Worm (Caenorhabditis elegans) whole organism, L2 larva: ENCODE data around the gene ZK1128.7.

Experiments used
- C34F6.9 ChIP-seq: fragments of 150-350 bp; optimal IDR thresholded peaks from 2 replicates; lab custom pipeline; 2014; ENCODE audit warnings: missing biosample characterization, missing genetic modification characterization
- F13H6.1 ChIP-seq: sonication (generic microtip); optimal IDR thresholded peaks from 2 replicates; lab custom pipeline; 2016; ENCODE audit warnings: missing genetic modification characterization, missing compliant biosample characterization
- R02D3.7 ChIP-seq: fragments of 150-350 bp; optimal IDR thresholded peaks from 2 replicates; lab custom pipeline; 2014; ENCODE audit warnings: missing biosample characterization, missing genetic modification characterization
- Y55F3AM.14 ChIP-seq: fragments of 200-800 bp; sonication (Bioruptor generic); optimal IDR thresholded peaks from 2 replicates; lab custom pipeline; 2018; ENCODE audit warnings: mild to moderate bottlenecking, missing genetic modification characterization, missing compliant biosample characterization
- alr-1 ChIP-seq: fragments of 150-350 bp; optimal IDR thresholded peaks from 2 replicates; lab custom pipeline; 2014; ENCODE audit warnings: missing biosample characterization, missing genetic modification characterization
- aly-2 ChIP-seq: fragments of 150-350 bp; optimal IDR thresholded peaks from 2 replicates; lab custom pipeline; 2014; ENCODE audit warnings: missing biosample characterization, missing genetic modification characterization
- ama-1 ChIP-seq: fragments of 150-350 bp; optimal IDR thresholded peaks from 2 replicates; lab custom pipeline; 2018; ENCODE audit warnings: inconsistent platforms
- blmp-1 ChIP-seq: sonication (generic microtip); optimal IDR thresholded peaks from 2 replicates; lab custom pipeline; 2017; ENCODE audit warnings: missing genetic modification characterization, mild to moderate bottlenecking, missing compliant biosample characterization, antibody characterized with exemption, moderate library complexity; ENCODE audit not compliant: insufficient read depth
- ceh-16 ChIP-seq: fragments of 150-350 bp; optimal IDR thresholded peaks from 2 replicates; lab custom pipeline; 2014; ENCODE audit warnings: missing biosample characterization, missing genetic modification characterization
- ceh-82 ChIP-seq: fragments of 150-350 bp; optimal IDR thresholded peaks from 2 replicates; lab custom pipeline; 2014; ENCODE audit warnings: missing biosample characterization, missing genetic modification characterization
- crh-2 ChIP-seq: sonication (generic microtip); optimal IDR thresholded peaks from 2 replicates; lab custom pipeline; 2017; ENCODE audit warnings: missing biosample characterization, missing genetic modification characterization
- dmd-4 ChIP-seq: sonication (generic microtip); optimal IDR thresholded peaks from 2 replicates; lab custom pipeline; 2017; ENCODE audit warnings: missing biosample characterization, missing genetic modification characterization
- egl-27 ChIP-seq: sonication (generic microtip); optimal IDR thresholded peaks from 3 replicates; lab custom pipeline; 2017; ENCODE audit warnings: missing biosample characterization, missing genetic modification reagents, missing genetic modification characterization
- elt-1 ChIP-seq: fragments of 150-350 bp; optimal IDR thresholded peaks from 2 replicates; lab custom pipeline; 2014; ENCODE audit warnings: missing biosample characterization, missing genetic modification characterization
- elt-3 ChIP-seq: sonication (generic microtip); optimal IDR thresholded peaks from 2 replicates; lab custom pipeline; 2017; ENCODE audit warnings: missing biosample characterization, missing genetic modification characterization
- fos-1 ChIP-seq: fragments of 150-350 bp; optimal IDR thresholded peaks from 2 replicates; lab custom pipeline; 2014; ENCODE audit warnings: missing biosample characterization, missing genetic modification characterization
- gmeb-1 ChIP-seq: fragments of 150-350 bp; optimal IDR thresholded peaks from 2 replicates; lab custom pipeline; 2014; ENCODE audit warnings: missing biosample characterization, missing genetic modification characterization
- lin-11 ChIP-seq: fragments of 150-350 bp; sonication (generic microtip); optimal IDR thresholded peaks from 2 replicates; lab custom pipeline; 2014; ENCODE audit warnings: missing biosample characterization, missing genetic modification characterization, inconsistent platforms, mixed read lengths
- lin-13 ChIP-seq: fragments of 150-350 bp; optimal IDR thresholded peaks from 2 replicates; lab custom pipeline; 2014; ENCODE audit warnings: missing biosample characterization, missing genetic modification reagents, missing genetic modification characterization
- lin-39 ChIP-seq: fragments of 150-350 bp; optimal IDR thresholded peaks from 2 replicates; lab custom pipeline; 2014; ENCODE audit warnings: missing biosample characterization, missing genetic modification reagents, missing genetic modification characterization
- lsy-2 ChIP-seq, 2 experiments: fragments of 150-350 bp in 1 of 2; sonication (generic microtip) in 1 of 2; optimal IDR thresholded peaks; 2 replicates each; lab custom pipeline; 2014 to 2017; ENCODE audit warnings: missing biosample characterization in 2 of 2, missing genetic modification characterization in 2 of 2
- mab-5 ChIP-seq: fragments of 150-350 bp; optimal IDR thresholded peaks from 2 replicates; lab custom pipeline; 2014; ENCODE audit warnings: missing biosample characterization, missing genetic modification characterization
- mbf-1 ChIP-seq: sonication (generic microtip); optimal IDR thresholded peaks from 2 replicates; lab custom pipeline; 2017; ENCODE audit warnings: missing biosample characterization, missing genetic modification characterization
- nhr-10 ChIP-seq: sonication (generic microtip); optimal IDR thresholded peaks from 2 replicates; lab custom pipeline; 2017; ENCODE audit warnings: missing biosample characterization, missing genetic modification characterization
- nhr-11 ChIP-seq: fragments of 150-350 bp; optimal IDR thresholded peaks from 2 replicates; lab custom pipeline; 2014; ENCODE audit warnings: missing biosample characterization, missing genetic modification characterization
- nhr-12 ChIP-seq: fragments of 150-350 bp; optimal IDR thresholded peaks from 2 replicates; lab custom pipeline; 2014; ENCODE audit warnings: missing biosample characterization, missing genetic modification characterization
- nhr-129 ChIP-seq: fragments of 150-350 bp; optimal IDR thresholded peaks from 2 replicates; lab custom pipeline; 2014; ENCODE audit warnings: missing biosample characterization, missing genetic modification characterization
- nhr-21 ChIP-seq: fragments of 150-350 bp; optimal IDR thresholded peaks from 2 replicates; lab custom pipeline; 2014; ENCODE audit warnings: missing biosample characterization, missing genetic modification characterization
- nhr-23 ChIP-seq: fragments of 150-350 bp; optimal IDR thresholded peaks from 2 replicates; lab custom pipeline; 2014; ENCODE audit warnings: missing biosample characterization, missing genetic modification reagents, missing genetic modification characterization
- nhr-237 ChIP-seq: fragments of 150-350 bp; optimal IDR thresholded peaks from 2 replicates; lab custom pipeline; 2014; ENCODE audit warnings: missing biosample characterization, missing genetic modification characterization
- nhr-25 ChIP-seq: fragments of 150-350 bp; sonication (generic microtip); optimal IDR thresholded peaks from 3 replicates; lab custom pipeline; 2014; ENCODE audit warnings: missing biosample characterization, missing genetic modification characterization
- nhr-6 ChIP-seq: fragments of 150-350 bp; optimal IDR thresholded peaks from 2 replicates; lab custom pipeline; 2014; ENCODE audit warnings: missing biosample characterization, missing genetic modification characterization
- nhr-77 ChIP-seq: fragments of 150-350 bp; optimal IDR thresholded peaks from 2 replicates; lab custom pipeline; 2014; ENCODE audit warnings: missing biosample characterization, missing genetic modification characterization
- peb-1 ChIP-seq: fragments of 150-350 bp; optimal IDR thresholded peaks from 2 replicates; lab custom pipeline; 2014; ENCODE audit warnings: missing biosample characterization, missing genetic modification characterization
- sem-4 ChIP-seq: fragments of 150-350 bp; optimal IDR thresholded peaks from 2 replicates; lab custom pipeline; 2014; ENCODE audit warnings: missing biosample characterization, missing genetic modification reagents, missing genetic modification characterization
- skn-1 ChIP-seq: sonication (generic microtip); optimal IDR thresholded peaks from 2 replicates; lab custom pipeline; 2017; ENCODE audit warnings: missing biosample characterization, missing genetic modification characterization
- sma-3 ChIP-seq: sonication (generic microtip); optimal IDR thresholded peaks from 2 replicates; lab custom pipeline; 2016; ENCODE audit warnings: missing genetic modification reagents, missing genetic modification characterization, missing compliant biosample characterization
- sma-9 ChIP-seq, 2 experiments: fragments of 150-350 bp in 1 of 2; sonication (generic microtip) in 1 of 2; optimal IDR thresholded peaks; 2 replicates each; lab custom pipeline; 2014 to 2016; ENCODE audit warnings: missing genetic modification characterization in 2 of 2, mild to moderate bottlenecking in 1 of 2, missing biosample characterization in 1 of 2, missing compliant biosample characterization in 1 of 2, missing genetic modification reagents in 1 of 2, moderate library complexity in 1 of 2
- snpc-4 ChIP-seq: fragments of 150-350 bp; optimal IDR thresholded peaks from 2 replicates; lab custom pipeline; 2014; ENCODE audit warnings: missing biosample characterization, missing genetic modification characterization
- unc-39 ChIP-seq: fragments of 150-350 bp; optimal IDR thresholded peaks from 2 replicates; lab custom pipeline; 2014; ENCODE audit warnings: missing biosample characterization, missing genetic modification characterization
- unc-55 ChIP-seq: fragments of 150-350 bp; sonication (generic microtip); optimal IDR thresholded peaks from 3 replicates; lab custom pipeline; 2014; ENCODE audit warnings: missing biosample characterization, missing genetic modification reagents, missing genetic modification characterization
- unc-62 ChIP-seq: fragments of 150-350 bp; optimal IDR thresholded peaks from 2 replicates; lab custom pipeline; 2014; ENCODE audit warnings: missing biosample characterization, missing genetic modification reagents, missing genetic modification characterization
- zag-1 ChIP-seq: fragments of 150-350 bp; optimal IDR thresholded peaks from 2 replicates; lab custom pipeline; 2014; ENCODE audit warnings: missing biosample characterization, missing genetic modification characterization
- ztf-1 ChIP-seq: fragments of 200-800 bp; sonication (Bioruptor generic); conservative IDR thresholded peaks from 2 replicates; pipeline ENCODE4 v1.3.6; 2022; ENCODE audit warnings: missing genetic modification characterization, missing compliant biosample characterization
- ztf-4 ChIP-seq: fragments of 150-350 bp; optimal IDR thresholded peaks from 2 replicates; lab custom pipeline; 2014; ENCODE audit warnings: missing biosample characterization, missing genetic modification characterization

ZK1128.7 gene

DNA sequence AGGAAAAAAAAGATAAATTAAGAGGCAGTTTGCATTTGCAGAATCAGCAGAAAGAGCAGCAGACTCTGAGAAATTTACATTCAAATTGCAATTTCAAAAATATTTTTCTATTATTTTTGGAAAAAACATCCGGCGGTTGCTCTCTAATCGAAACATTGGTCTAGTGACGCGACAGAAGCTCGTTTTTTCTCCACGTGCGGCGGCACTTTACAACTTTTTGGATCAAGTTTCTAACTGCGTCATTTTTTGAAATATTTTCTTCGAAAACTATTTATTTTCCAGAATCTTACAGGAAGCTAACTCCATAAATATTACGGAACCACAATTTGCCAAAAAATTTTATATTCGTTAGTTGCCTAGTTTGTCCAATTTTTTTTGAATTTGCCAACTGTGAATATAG is 13.1 kb downstream of the ZK1128.7 start:
- no peak for TF ChIP-seq mbf-1 (tag; lab: Kevin White, UChicago)
- no peak for TF ChIP-seq alr-1 (tag; lab: Kevin White, UChicago)
- no peak for TF ChIP-seq ztf-1 (GFP tag; lab: Robert Waterston, UW)
- TF ChIP-seq C34F6.9 (tag; lab: Kevin White, UChicago) = no peak
- TF ChIP-seq sma-3 (GFP tag; lab: Kevin White, UChicago) = no peak
- no peak for TF ChIP-seq lin-13 (GFP tag; lab: Kevin White, UChicago)
- no peak for TF ChIP-seq nhr-25 (tag; lab: Kevin White, UChicago)
- TF ChIP-seq aly-2 (tag; lab: Kevin White, UChicago) = no peak
- TF ChIP-seq egl-27 (tag; lab: Kevin White, UChicago) = no peak
- no peak for TF ChIP-seq nhr-6 (tag; lab: Kevin White, UChicago)
- TF ChIP-seq lin-39 (tag; lab: Kevin White, UChicago) = no peak
- no peak for TF ChIP-seq unc-39 (tag; lab: Kevin White, UChicago)
- no peak for TF ChIP-seq mab-5 (tag; lab: Kevin White, UChicago)

DNA sequence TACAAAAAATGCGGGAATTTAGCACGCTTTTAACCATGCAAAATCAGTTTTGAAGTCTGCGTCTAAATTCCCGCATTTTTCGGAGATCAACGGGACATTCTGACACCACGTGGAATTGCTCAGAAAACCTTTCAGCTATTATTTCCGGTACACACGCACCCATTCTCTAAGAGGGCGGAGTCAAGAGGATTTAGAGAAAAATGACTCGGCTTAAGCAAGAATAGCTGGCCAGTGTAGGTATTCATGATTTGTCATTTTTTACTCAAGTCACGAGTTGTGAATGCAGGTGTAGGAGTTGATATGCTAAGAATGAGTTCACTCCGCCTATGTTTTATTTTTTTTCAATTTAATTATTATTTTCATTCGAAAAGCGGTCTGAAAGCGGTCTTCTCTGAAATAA is 13.9 kb downstream of the ZK1128.7 start:
- TF ChIP-seq mbf-1 (tag; lab: Kevin White, UChicago) (no peak), ztf-1 (GFP tag; lab: Robert Waterston, UW) (no peak), zag-1 (tag; lab: Kevin White, UChicago) (no peak), lsy-2 (tag; optimal IDR thresholded peaks at IDR 0.05; lab: Kevin White, UChicago) (peak in 1 of 2 experiments; percentile 38), nhr-12 (tag; lab: Kevin White, UChicago) (no peak), nhr-23 (tag; lab: Kevin White, UChicago) (no peak), alr-1 (tag; lab: Kevin White, UChicago) (no peak), R02D3.7 (no peak), nhr-10 (tag; lab: Kevin White, UChicago) (no peak), Y55F3AM.14 (GFP tag; lab: Kevin White, UChicago) (no peak), lin-11 (peak; percentile 19), nhr-77 (tag; lab: Kevin White, UChicago) (no peak), gmeb-1 (tag; lab: Kevin White, UChicago) (no peak), aly-2 (tag; lab: Kevin White, UChicago) (no peak), C34F6.9 (tag; lab: Kevin White, UChicago) (peak; percentile 30), nhr-21 (no peak), blmp-1 (tag; lab: Kevin White, UChicago) (no peak), ceh-82 (tag; lab: Kevin White, UChicago) (no peak), skn-1 (tag; lab: Kevin White, UChicago) (no peak), sma-9 (GFP tag; optimal IDR thresholded peaks at IDR 0.05; lab: Kevin White, UChicago) (peak; percentile 35), sma-9 (tag; optimal IDR thresholded peaks at IDR 0.05; lab: Kevin White, UChicago) (no peak), crh-2 (tag; lab: Kevin White, UChicago) (no peak)

DNA sequence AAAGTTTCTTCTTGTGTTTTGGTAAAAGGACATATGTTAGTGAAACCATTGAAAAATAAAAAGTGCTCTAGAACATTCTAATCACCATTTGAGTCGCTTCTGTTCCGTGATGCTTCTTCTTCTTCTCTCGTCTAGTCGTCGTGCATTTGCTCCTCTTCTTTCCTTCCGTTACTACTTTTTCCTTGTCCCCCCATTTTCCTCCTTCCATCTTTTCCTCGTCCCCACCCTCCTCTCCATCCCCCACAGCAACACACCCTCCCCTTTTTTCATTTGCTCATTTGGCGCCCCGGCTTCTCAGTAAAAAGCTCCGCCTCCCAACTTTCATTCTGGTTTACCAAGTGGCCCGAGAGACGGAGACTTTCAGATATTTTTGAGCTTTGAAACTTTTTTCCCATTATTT is 14.9 kb downstream of the ZK1128.7 start:
- TF ChIP-seq dmd-4 (tag; lab: Kevin White, UChicago) (no peak), egl-27 (tag; lab: Kevin White, UChicago) (no peak), elt-3 (tag; lab: Kevin White, UChicago) (no peak), snpc-4 (tag; lab: Kevin White, UChicago) (no peak), peb-1 (tag; lab: Kevin White, UChicago) (no peak), lsy-2 (tag; optimal IDR thresholded peaks at IDR 0.05; lab: Kevin White, UChicago) (peak in 1 of 2 experiments; percentile 46), sem-4 (tag; lab: Kevin White, UChicago) (peak; percentile 14), sma-9 (GFP tag; optimal IDR thresholded peaks at IDR 0.05; lab: Kevin White, UChicago) (peak; percentile 10), sma-9 (tag; optimal IDR thresholded peaks at IDR 0.05; lab: Kevin White, UChicago) (no peak), nhr-12 (tag; lab: Kevin White, UChicago) (no peak), blmp-1 (tag; lab: Kevin White, UChicago) (no peak), nhr-11 (no peak), unc-39 (tag; lab: Kevin White, UChicago) (no peak), lin-13 (GFP tag; lab: Kevin White, UChicago) (no peak), unc-62 (GFP tag; lab: Kevin White, UChicago) (no peak), mbf-1 (tag; lab: Kevin White, UChicago) (no peak), ztf-4 (tag; lab: Kevin White, UChicago) (no peak), F13H6.1 (peak; percentile 14), nhr-25 (tag; lab: Kevin White, UChicago) (no peak), sma-3 (GFP tag; lab: Kevin White, UChicago) (no peak), ama-1 (no peak), zag-1 (tag; lab: Kevin White, UChicago) (peak; percentile 73), nhr-129 (peak; percentile 23), nhr-10 (tag; lab: Kevin White, UChicago) (no peak), nhr-77 (tag; lab: Kevin White, UChicago) (no peak), lin-39 (tag; lab: Kevin White, UChicago) (no peak), fos-1 (no peak), skn-1 (tag; lab: Kevin White, UChicago) (no peak), nhr-237 (tag; lab: Kevin White, UChicago) (no peak), ceh-82 (tag; lab: Kevin White, UChicago) (no peak), Y55F3AM.14 (GFP tag; lab: Kevin White, UChicago) (peak; percentile 9), lin-11 (peak; percentile 15), nhr-6 (tag; lab: Kevin White, UChicago) (no peak), aly-2 (tag; lab: Kevin White, UChicago) (no peak), nhr-23 (tag; lab: Kevin White, UChicago) (no peak), nhr-21 (no peak), ceh-16 (tag; lab: Kevin White, UChicago) (no peak), elt-1 (tag; lab: Kevin White, UChicago) (no peak), alr-1 (tag; lab: Kevin White, UChicago) (no peak), unc-55 (GFP tag; lab: Kevin White, UChicago) (peak; percentile 58), R02D3.7 (no peak)
